In the genomic region with DNA sequence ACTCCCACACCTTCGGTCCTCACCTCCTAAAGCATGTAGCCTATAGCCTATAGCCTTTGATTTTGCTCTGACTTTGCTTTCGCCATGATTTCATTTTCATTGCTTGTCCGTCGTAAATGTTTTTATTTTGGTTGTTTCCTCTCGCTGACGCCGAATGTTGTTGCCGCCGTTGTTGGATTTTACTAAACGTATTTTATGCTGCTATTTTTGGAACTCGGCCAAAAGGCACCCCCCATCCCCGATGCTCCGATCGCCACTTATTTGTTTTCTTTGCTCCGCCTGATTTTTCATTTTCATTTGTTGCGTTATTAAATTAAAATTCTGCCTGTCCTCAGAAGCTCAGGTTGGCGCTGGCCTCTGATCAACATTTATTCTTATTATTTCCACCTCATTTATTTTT, we compare ENCODE assay signal across 2 fruit fly cellular contexts.
TF ChIP-seq lines count a peak whose summit lies in the region.

No protein-coding gene starts in this region.

- no peak for TF ChIP-seq CTCF in whole organism, embryonic (GFP tag; optimal IDR thresholded peaks at IDR 0.05; lab: Kevin White, UChicago)

TF ChIP-seq in whole organism, embryonic, 481 proteins besides CTCF, POLR2A, EP300 and RAD21:
- TF ChIP-seq seq (GFP tag; IDR thresholded peaks at IDR 0.05; lab: Robert Waterston, UW) (no peak), Deaf1 (tag; optimal IDR thresholded peaks at IDR 0.05; lab: Kevin White, UChicago) (peak; percentile 18), CG10543 (GFP tag; optimal IDR thresholded peaks at IDR 0.05; lab: Kevin White, UChicago) (peak; percentile 89), gem (tag; optimal IDR thresholded peaks at IDR 0.05; lab: Kevin White, UChicago) (no peak), HLH3B (GFP tag; IDR thresholded peaks at IDR 0.05; lab: Robert Waterston, UW) (no peak), sd (tag; optimal IDR thresholded peaks at IDR 0.05; lab: Kevin White, UChicago) (peak; percentile 61), abd-A (tag; optimal IDR thresholded peaks at IDR 0.05; lab: Kevin White, UChicago) (peak; percentile 26), CG7987 (GFP tag; optimal IDR thresholded peaks at IDR 0.05; lab: Kevin White, UChicago) (no peak), CG4328 (GFP tag; optimal IDR thresholded peaks at IDR 0.05; lab: Kevin White, UChicago) (peak; percentile 58), sr (GFP tag; IDR thresholded peaks at IDR 0.05; lab: Robert Waterston, UW) (peak; percentile 46; the same call in 1 of the 3 replicates), chinmo (GFP tag; IDR thresholded peaks at IDR 0.05; lab: Robert Waterston, UW; ENCODE audit: partially characterized antibody) (0 out of 4 replicates have a peak, but pooled peaks have one; percentile 21)

TF ChIP-seq in whole organism, prepupa, 60 proteins besides CTCF, POLR2A, EP300 and RAD21:
- TF ChIP-seq salr (GFP tag; optimal IDR thresholded peaks at IDR 0.05; lab: Kevin White, UChicago): no peak
- TF ChIP-seq net (GFP tag; optimal IDR thresholded peaks at IDR 0.05; lab: Kevin White, UChicago): peak; percentile 23
